Worm (Caenorhabditis elegans) whole organism, dauer: ENCODE data around the gene snf-3.
"Not testable (repeated sequence)": the region's sequence is repeated elsewhere in the genome, so short reads cannot be mapped to it uniquely, and the experiment has no call there.

ENCODE experiments used
- unc-62 ChIP-seq: sonication (generic microtip); optimal IDR thresholded peaks from 2 replicates; lab custom pipeline; 2017; ENCODE audit warnings: missing biosample characterization, missing genetic modification reagents, missing genetic modification characterization

Gene snf-3

ce11 chrII:1091706-1092105 is at the start of gene snf-3:
Gene snf-3, plus strand, starts transcription at chrII:1092006.
- TF ChIP-seq unc-62 (GFP tag; lab: Kevin White, UChicago), result no peak

- no peak for TF ChIP-seq unc-62 (GFP tag; lab: Kevin White, UChicago)
Observed at ce11 chrII:1042227-1042626, 49.6 kb upstream of the snf-3 start, which contains the start of gene fbxb-41. Gene fbxb-41, minus strand, starts transcription at chrII:1042327.

DNA sequence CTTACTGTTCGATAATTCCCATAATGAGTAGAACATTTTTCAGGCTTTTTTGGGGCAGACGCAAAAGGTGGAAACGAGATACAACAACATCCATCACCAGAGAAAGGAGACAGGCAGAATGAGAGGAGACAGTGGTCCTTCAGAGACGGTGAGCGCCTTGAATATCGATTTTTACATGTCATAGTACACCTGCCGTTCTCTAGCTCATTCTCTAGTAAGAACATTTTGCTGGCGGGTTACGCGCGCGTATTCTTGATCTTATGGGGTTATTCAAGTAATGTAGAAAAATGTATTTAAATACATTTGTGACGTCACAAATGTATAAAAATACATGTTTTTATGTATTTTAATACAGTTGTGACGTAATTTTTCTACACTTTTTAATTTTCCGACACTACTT is 47.9 kb upstream of the snf-3 start, which contains the start of gene fbxb-45:
Gene fbxb-45, minus strand, starts transcription at position 101 of the 400 bp plus-strand sequence.
- TF ChIP-seq unc-62 (GFP tag; lab: Kevin White, UChicago), result not testable (repeated sequence)

ce11 chrII:1045692-1046091 is 46.1 kb upstream of the snf-3 start, which contains the start of gene str-148:
Gene str-148, plus strand, starts transcription at chrII:1045992.
- no peak for TF ChIP-seq unc-62 (GFP tag; lab: Kevin White, UChicago)

DNA sequence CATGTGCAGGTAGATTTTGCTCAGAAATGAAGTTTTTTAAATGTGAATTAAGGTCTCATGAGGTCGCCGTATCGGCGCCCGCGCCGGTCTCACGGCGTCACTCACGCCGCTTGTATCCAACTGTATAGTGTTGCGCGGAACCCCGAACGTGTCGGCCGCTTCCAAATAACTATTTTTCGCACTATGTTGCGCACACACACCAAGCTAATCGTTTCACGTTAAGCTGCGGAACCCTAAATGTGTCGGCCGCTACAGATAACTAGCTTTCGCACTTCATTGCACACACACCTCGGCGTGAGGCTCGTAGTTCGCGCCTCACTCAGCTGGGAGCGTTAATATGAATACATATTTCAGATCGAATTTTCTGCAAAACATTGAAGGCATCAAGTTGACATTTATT is 44.9 kb upstream of the snf-3 start:
- TF ChIP-seq unc-62 (GFP tag; lab: Kevin White, UChicago), result no peak

ce11 chrII:1049849-1050248 is 42.0 kb upstream of the snf-3 start, which contains the start of gene fbxb-40:
Gene fbxb-40, minus strand, starts transcription at chrII:1049949.
- TF ChIP-seq unc-62 (GFP tag; lab: Kevin White, UChicago), result no peak

DNA sequence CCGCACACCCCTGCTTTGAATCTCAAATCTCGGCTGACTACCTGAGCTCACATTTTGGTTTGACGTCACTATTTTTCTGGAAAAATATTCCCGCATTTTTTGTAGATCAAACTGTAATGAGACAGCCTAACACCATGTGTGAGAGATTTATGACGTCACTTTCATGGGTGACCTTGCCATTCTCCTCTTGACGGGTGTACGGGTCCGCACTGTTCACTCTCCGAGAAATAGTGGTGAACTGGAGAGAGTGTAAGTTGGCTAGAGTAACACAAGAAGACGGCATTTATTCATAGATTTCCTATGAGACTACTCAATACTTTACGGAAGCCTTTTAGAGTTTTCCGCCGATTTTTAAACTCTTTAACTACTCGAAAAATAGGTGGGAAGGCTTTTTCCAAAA is 37.1 kb upstream of the snf-3 start, which contains the start of gene K02E7.7:
Gene K02E7.7, plus strand, starts transcription at position 301 of the 400 bp plus-strand sequence.
- not testable (repeated sequence) for TF ChIP-seq unc-62 (GFP tag; lab: Kevin White, UChicago)

DNA sequence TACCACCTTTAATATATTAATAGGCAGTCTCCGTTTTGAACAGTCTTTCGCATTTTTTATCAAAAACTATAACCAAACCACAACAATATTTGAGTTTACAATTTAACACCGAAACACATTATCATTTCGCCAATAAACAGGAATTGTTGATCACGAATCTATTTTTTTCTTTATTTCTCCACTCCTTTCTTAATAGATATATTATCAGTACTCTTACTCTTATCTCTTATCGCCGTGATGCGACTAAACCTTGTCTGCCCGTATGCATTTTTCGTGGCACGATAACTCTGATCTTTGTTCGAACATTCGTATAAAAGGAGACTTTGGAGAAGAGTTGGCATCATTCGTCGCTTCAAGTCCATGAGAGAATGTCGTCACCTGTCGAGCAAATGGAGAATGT is 35.0 kb upstream of the snf-3 start:
- no peak for TF ChIP-seq unc-62 (GFP tag; lab: Kevin White, UChicago)

DNA sequence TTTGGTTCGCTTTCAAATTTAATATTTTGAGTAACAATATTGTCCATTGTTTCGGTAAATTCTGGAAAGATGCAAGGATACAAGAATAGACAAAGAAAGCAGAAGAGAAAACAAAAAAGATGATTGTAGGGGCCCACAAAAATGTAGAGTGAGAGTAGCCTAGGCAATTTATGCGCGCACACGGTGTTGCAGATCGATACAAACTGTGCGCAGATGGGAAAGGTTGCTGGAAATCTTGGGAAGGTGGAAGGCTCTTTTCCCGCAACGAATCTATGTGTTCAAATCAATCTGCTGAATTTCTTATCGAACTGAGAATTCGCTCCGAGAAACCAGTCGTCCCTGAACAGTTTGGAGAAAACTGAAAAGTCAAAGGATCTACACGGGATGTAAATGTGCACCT is 31.1 kb upstream of the snf-3 start, which contains the start of gene btb-10:
Gene btb-10, minus strand, starts transcription at position 101 of the 400 bp plus-strand sequence.
- TF ChIP-seq unc-62 (GFP tag; lab: Kevin White, UChicago), result not testable (repeated sequence)

DNA sequence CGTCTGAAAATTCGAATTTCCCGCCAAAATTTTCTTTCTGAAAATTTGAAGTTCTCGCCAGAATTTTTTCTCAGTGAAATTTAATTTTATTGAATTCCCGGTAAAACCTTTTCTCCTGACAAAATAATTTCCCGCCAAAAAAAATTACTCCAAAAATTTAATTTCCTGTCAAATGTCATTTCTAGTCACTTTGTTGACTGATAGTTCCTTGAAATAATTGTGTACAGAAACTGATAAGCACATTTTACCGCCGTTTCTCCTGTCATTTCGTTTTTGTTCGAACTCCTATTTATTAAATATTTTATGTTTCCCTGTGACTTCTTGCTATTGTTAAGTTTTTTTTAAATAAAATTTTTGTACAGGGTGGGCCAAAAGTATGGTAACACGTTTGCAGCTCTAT is 27.9 kb upstream of the snf-3 start:
- no peak for TF ChIP-seq unc-62 (GFP tag; lab: Kevin White, UChicago)

ce11 chrII:1066907-1067306 is 24.9 kb upstream of the snf-3 start, which contains the start of gene K02E7.10:
Gene K02E7.10, minus strand, starts transcription at chrII:1067007.
- TF ChIP-seq unc-62 (GFP tag; lab: Kevin White, UChicago), result no peak

- no peak for TF ChIP-seq unc-62 (GFP tag; lab: Kevin White, UChicago)
Observed at ce11 chrII:1070875-1071274, 20.9 kb upstream of the snf-3 start, which contains the start of gene K02E7.12. Gene K02E7.12, plus strand, starts transcription at chrII:1071175.

DNA sequence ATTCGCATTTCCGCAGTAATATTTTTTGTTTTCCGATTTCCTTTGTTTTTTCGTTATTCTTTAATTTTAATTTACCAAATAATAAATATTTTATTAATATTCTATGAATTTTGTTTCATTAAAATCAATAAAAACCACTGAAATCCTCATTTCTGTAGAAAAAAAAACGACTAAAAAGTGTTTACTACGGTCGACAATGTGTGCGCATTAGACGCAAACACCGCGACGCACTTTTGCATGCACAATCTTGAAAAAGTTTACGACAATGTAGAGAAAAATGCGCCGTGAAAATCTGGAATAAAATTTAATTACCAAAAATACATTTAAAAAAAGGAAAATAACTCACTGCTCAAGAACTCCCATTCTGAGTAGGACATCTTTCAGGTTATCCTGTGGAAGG is 20.4 kb upstream of the snf-3 start:
- TF ChIP-seq unc-62 (GFP tag; lab: Kevin White, UChicago), result no peak

- TF ChIP-seq unc-62 (GFP tag; lab: Kevin White, UChicago), result no peak
Observed at ce11 chrII:1072106-1072505, 19.7 kb upstream of the snf-3 start, which contains the start of gene K02E7.4. Gene K02E7.4, plus strand, starts transcription at chrII:1072406.

ce11 chrII:1075424-1075823 is 16.4 kb upstream of the snf-3 start, which contains the start of gene K02E7.11:
Gene K02E7.11, minus strand, starts transcription at chrII:1075524.
- TF ChIP-seq unc-62 (GFP tag; lab: Kevin White, UChicago), result no peak

- no peak for TF ChIP-seq unc-62 (GFP tag; lab: Kevin White, UChicago)
Observed at ce11 chrII:1082859-1083258, 8.9 kb upstream of the snf-3 start, which contains the start of gene K02E7.1. Gene K02E7.1, plus strand, starts transcription at chrII:1083159.

DNA sequence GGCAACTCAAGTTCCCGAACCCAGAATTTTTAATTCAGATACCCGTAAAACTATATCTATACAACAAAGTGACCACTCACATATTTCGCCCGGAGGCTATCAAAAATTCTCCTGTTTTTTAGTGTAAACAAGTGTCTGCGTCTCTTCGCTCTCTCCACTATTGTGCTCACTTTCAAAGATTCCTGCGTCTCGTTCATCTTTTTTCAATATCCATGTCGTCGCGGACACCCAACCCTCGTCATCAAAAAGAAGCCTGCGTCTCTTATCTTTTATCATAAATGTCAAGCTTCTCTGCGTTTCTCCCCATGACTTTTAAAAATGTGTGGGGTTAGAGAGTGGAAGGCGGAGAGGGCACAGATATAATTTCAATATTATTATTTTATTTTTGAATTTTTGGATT is 6.9 kb upstream of the snf-3 start:
- no peak for TF ChIP-seq unc-62 (GFP tag; lab: Kevin White, UChicago)
